Fruit fly (Drosophila melanogaster): ENCODE measurements around the gene CG16853.

- no peak for TF ChIP-seq CG34367 (tag; optimal IDR thresholded peaks at IDR 0.05)
- peak; percentile 21; the same call in 1 of the 2 replicates for TF ChIP-seq CG32121 (GFP tag; IDR thresholded peaks at IDR 0.05)
- no peak for TF ChIP-seq CG10348 (GFP tag; IDR thresholded peaks at IDR 0.05)
- no peak for TF ChIP-seq Pif1B (GFP tag; optimal IDR thresholded peaks at IDR 0.05)
- peak; percentile 42; the same call in 2 of the 3 replicates for TF ChIP-seq CG4496 (GFP tag; IDR thresholded peaks at IDR 0.05)
- peak; percentile 54 for TF ChIP-seq CG17806 (tag; optimal IDR thresholded peaks at IDR 0.05)
- TF ChIP-seq EcR (GFP tag; optimal IDR thresholded peaks at IDR 0.05) = no peak
- TF ChIP-seq D1 (tag; optimal IDR thresholded peaks at IDR 0.05) = no peak
- peak; percentile 34 for TF ChIP-seq CG8159 (tag; optimal IDR thresholded peaks at IDR 0.05)
- TF ChIP-seq CG8301 (tag; optimal IDR thresholded peaks at IDR 0.05) = peak; percentile 7
- TF ChIP-seq fd96Ca (GFP tag; IDR thresholded peaks at IDR 0.05) = no peak
- no peak for TF ChIP-seq CG12605 (GFP tag; IDR thresholded peaks at IDR 0.05)
- TF ChIP-seq rn (GFP tag; IDR thresholded peaks at IDR 0.05) = no peak; the same call in 1 of the 2 replicates
These were observed 27.0 kb upstream of the CG16853 start for dm6 chr2L:13514945-13515687.
